1 fruit fly cellular context compared by ENCODE assay signal in genomic region chrX:9579918-9580521, dm6.
A peak's percentile ranks its signal among the peaks of the same experiment; 100 is the strongest.
TF ChIP-seq lines count a peak whose summit lies in the region.

Gene LPCAT, minus strand, starts transcription at chrX:9579987.

TF ChIP-seq in whole organism, embryonic, 481 proteins besides CTCF, POLR2A, EP300 and RAD21 (continued from another document):
- TF ChIP-seq Sin3A (optimal IDR thresholded peaks at IDR 0.05; lab: Kevin White, UChicago) = peak; percentile 88
- TF ChIP-seq CG2678 (tag; optimal IDR thresholded peaks at IDR 0.05; lab: Kevin White, UChicago) = peak; percentile 77
- peak; percentile 81 for TF ChIP-seq pnt (GFP tag; optimal IDR thresholded peaks at IDR 0.05; lab: Kevin White, UChicago)
- peak; percentile 68 for TF ChIP-seq Six4 (GFP tag; optimal IDR thresholded peaks at IDR 0.05; lab: Kevin White, UChicago)
- TF ChIP-seq CG11085 (GFP tag; IDR thresholded peaks at IDR 0.05; lab: Robert Waterston, UW) = peak; percentile 74; the same call in 1 of the 2 replicates
- TF ChIP-seq fd3F (GFP tag; optimal IDR thresholded peaks at IDR 0.05; lab: Kevin White, UChicago) = peak; percentile 23
- peak; percentile 85 for TF ChIP-seq CG11456 (GFP tag; IDR thresholded peaks at IDR 0.05; lab: Robert Waterston, UW)
- TF ChIP-seq CG8281 (tag; optimal IDR thresholded peaks at IDR 0.05; lab: Kevin White, UChicago) = no peak
- no peak for TF ChIP-seq Vsx1 (GFP tag; optimal IDR thresholded peaks at IDR 0.05; lab: Kevin White, UChicago)
- TF ChIP-seq eyg (GFP tag; optimal IDR thresholded peaks at IDR 0.05; lab: Kevin White, UChicago) = no peak
- TF ChIP-seq CG12942 (GFP tag; optimal IDR thresholded peaks at IDR 0.05; lab: Kevin White, UChicago) = peak; percentile 38
- TF ChIP-seq CG7745 (tag; optimal IDR thresholded peaks at IDR 0.05; lab: Kevin White, UChicago) = peak; percentile 16
- TF ChIP-seq psq (GFP tag; optimal IDR thresholded peaks at IDR 0.05; lab: Kevin White, UChicago) = no peak
- peak; percentile 76 to 89 for TF ChIP-seq Pdp1 (GFP tag; optimal IDR thresholded peaks at IDR 0.05; lab: Kevin White, UChicago)
- TF ChIP-seq amos (GFP tag; IDR thresholded peaks at IDR 0.05; lab: Robert Waterston, UW; ENCODE audit: partially characterized antibody) = peak; percentile 80; the same call in 1 of the 2 replicates
- TF ChIP-seq Rfx (GFP tag; IDR thresholded peaks at IDR 0.05; lab: Robert Waterston, UW) = peak; percentile 90
- TF ChIP-seq H15 (GFP tag; IDR thresholded peaks at IDR 0.05; lab: Robert Waterston, UW) = 0 out of 3 replicates have a peak, but pooled peaks have one; percentile 50
- peak; percentile 79 for TF ChIP-seq lmd (GFP tag; IDR thresholded peaks at IDR 0.05; lab: Robert Waterston, UW)
- TF ChIP-seq CG31441 (GFP tag; IDR thresholded peaks at IDR 0.05; lab: Robert Waterston, UW) = 0 out of 2 replicates have a peak, but pooled peaks have one; percentile 17
- TF ChIP-seq CG14860 (GFP tag; IDR thresholded peaks at IDR 0.05; lab: Robert Waterston, UW; ENCODE audit: partially characterized antibody) = peak; percentile 49; the same call in 1 of the 3 replicates
- TF ChIP-seq Rx (GFP tag; IDR thresholded peaks at IDR 0.05; lab: Robert Waterston, UW) = peak; percentile 74
- TF ChIP-seq CG7786 (GFP tag; optimal IDR thresholded peaks at IDR 0.05; lab: Kevin White, UChicago) = peak; percentile 64
- TF ChIP-seq CG42726 (GFP tag; IDR thresholded peaks at IDR 0.05; lab: Robert Waterston, UW; ENCODE audit: partially characterized antibody) = peak; percentile 72
- peak; percentile 28 for TF ChIP-seq CG6683 (GFP tag; optimal IDR thresholded peaks at IDR 0.05; lab: Kevin White, UChicago)
- TF ChIP-seq CG12744 (GFP tag; optimal IDR thresholded peaks at IDR 0.05; lab: Kevin White, UChicago) = peak; percentile 69
- no peak for TF ChIP-seq CG7271 (tag; optimal IDR thresholded peaks at IDR 0.05; lab: Kevin White, UChicago)
- TF ChIP-seq inv (GFP tag; IDR thresholded peaks at IDR 0.05; lab: Robert Waterston, UW; ENCODE audit: partially characterized antibody) = peak; percentile 74
- TF ChIP-seq usp (GFP tag; optimal IDR thresholded peaks at IDR 0.05; lab: Kevin White, UChicago) = no peak
- TF ChIP-seq lilli (GFP tag; optimal IDR thresholded peaks at IDR 0.05; lab: Kevin White, UChicago) = peak; percentile 94
- no peak for TF ChIP-seq Hr39 (optimal IDR thresholded peaks at IDR 0.05; lab: Kevin White, UChicago)
- peak; percentile 86 for TF ChIP-seq CG11247 (GFP tag; IDR thresholded peaks at IDR 0.05; lab: Robert Waterston, UW)
- TF ChIP-seq CG18476 (GFP tag; optimal IDR thresholded peaks at IDR 0.05; lab: Kevin White, UChicago) = peak; percentile 83
- peak; percentile 83 for TF ChIP-seq nmo (GFP tag; optimal IDR thresholded peaks at IDR 0.05; lab: Kevin White, UChicago)
- peak; percentile 36 to 65 for TF ChIP-seq Hr51 (GFP tag; optimal IDR thresholded peaks at IDR 0.05; lab: Kevin White, UChicago)
- peak; percentile 85; the same call in 2 of the 3 replicates for TF ChIP-seq zfh1 (GFP tag; IDR thresholded peaks at IDR 0.05; lab: Robert Waterston, UW)
- TF ChIP-seq CG4404 (GFP tag; IDR thresholded peaks at IDR 0.05; lab: Robert Waterston, UW) = peak; percentile 76
- peak; percentile 2 for TF ChIP-seq Atf3 (GFP tag; optimal IDR thresholded peaks at IDR 0.05; lab: Kevin White, UChicago)
- no peak for TF ChIP-seq Hand (GFP tag; optimal IDR thresholded peaks at IDR 0.05; lab: Kevin White, UChicago)
- peak; percentile 80 for TF ChIP-seq Fer1 (GFP tag; optimal IDR thresholded peaks at IDR 0.05; lab: Kevin White, UChicago)
- TF ChIP-seq Awh (GFP tag; IDR thresholded peaks at IDR 0.05; lab: Robert Waterston, UW) = no peak
